Fruit fly (Drosophila melanogaster) Kc167 (cell line): ENCODE data around the gene Coq7.

Experiments used
- Myc ChIP-seq: fragments of >200 bp; optimal IDR thresholded peaks from 2 replicates; lab custom pipeline; 2017; ENCODE audit warnings: missing external identifiers
- Sin3A ChIP-seq: fragments of >200 bp; optimal IDR thresholded peaks from 2 replicates; lab custom pipeline; 2018; ENCODE audit warnings: missing external identifiers
- h ChIP-seq: fragments of >200 bp; optimal IDR thresholded peaks from 3 replicates; lab custom pipeline; 2018; ENCODE audit warnings: missing external identifiers
- insv ChIP-seq: fragments of >200 bp; optimal IDR thresholded peaks from 3 replicates; lab custom pipeline; 2018; ENCODE audit warnings: missing external identifiers
- psq ChIP-seq: fragments of >200 bp; optimal IDR thresholded peaks from 2 replicates; lab custom pipeline; 2017; ENCODE audit warnings: missing external identifiers
- ttk ChIP-seq: sonication (Bioruptor generic); optimal IDR thresholded peaks from 2 replicates; lab custom pipeline; 2017; ENCODE audit warnings: missing external identifiers

dm6 chrX:6799261-6800022 lies 28.4 kb downstream of the Coq7 start:
- no peak for TF ChIP-seq psq
- no peak for TF ChIP-seq h (lab: Kevin White, UChicago)
- TF ChIP-seq Myc: no peak
- no peak for TF ChIP-seq ttk (lab: Kevin White, UChicago)
- TF ChIP-seq insv (lab: Kevin White, UChicago): no peak
- no peak for TF ChIP-seq Sin3A (lab: Kevin White, UChicago)
